Fruit fly (Drosophila melanogaster): Measurements from ENCODE around the gene CG31269.

- no peak for TF ChIP-seq Ravus (GFP tag; IDR thresholded peaks at IDR 0.05)
- no peak for TF ChIP-seq grau (tag; optimal IDR thresholded peaks at IDR 0.05)
Measured at dm6 chr3R:17077968-17078417, 48.9 kb upstream of the CG31269 start.

All from whole organism, embryonic.